Fruit fly (Drosophila melanogaster): ENCODE data around the gene CG34124.

Gene CG34124

DNA sequence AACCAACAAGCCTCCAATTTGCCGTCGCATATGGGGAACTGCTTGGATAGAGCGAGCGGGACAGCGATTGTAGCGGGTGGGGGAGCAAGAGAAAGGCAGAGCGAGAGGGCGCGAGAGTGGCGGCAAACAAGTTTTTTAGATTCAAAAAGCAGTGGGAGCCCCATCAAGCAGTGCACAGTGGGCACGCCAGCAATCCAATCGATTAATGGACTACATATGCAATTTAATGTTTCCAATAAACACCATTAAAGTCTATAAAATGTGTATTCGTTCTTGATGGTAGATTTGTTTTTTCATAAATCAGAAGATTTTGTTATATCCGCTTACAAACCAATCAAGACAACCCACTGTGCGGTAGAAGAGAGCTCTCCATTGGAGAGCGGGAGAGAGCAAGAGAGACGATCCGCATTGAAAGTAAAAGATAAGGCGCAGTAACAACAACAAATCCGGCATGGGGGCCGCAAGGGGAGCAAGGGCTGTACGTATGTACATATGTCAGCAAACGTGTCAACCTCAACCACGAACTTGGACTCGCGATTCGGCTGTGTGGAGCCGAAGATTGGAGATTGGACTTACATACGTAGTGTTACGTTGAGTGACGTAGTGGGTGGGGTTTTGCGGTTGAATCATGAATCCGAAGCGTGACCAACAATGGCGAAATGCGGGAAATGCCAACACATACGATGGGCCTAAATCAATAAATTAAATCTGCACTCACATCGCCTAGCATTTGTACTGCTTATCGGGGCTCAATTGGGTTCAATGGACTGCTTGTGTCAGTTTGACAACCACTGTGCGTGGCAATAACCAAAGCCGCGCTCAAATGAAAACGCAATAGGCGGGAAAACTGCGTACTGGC is 39.4 kb downstream of the CG34124 start (continued):
- TF ChIP-seq toy (GFP tag; IDR thresholded peaks at IDR 0.05) (peak; percentile 95), insv (GFP tag; optimal IDR thresholded peaks at IDR 0.05) (peak; percentile 9 to 70), CG18599 (GFP tag; optimal IDR thresholded peaks at IDR 0.05) (peak; percentile 99), CG18476 (GFP tag; optimal IDR thresholded peaks at IDR 0.05) (peak; percentile 100), CG4360 (GFP tag; IDR thresholded peaks at IDR 0.05) (peak; percentile 92), Rfx (GFP tag; IDR thresholded peaks at IDR 0.05) (peak; percentile 100), CG18619 (GFP tag; optimal IDR thresholded peaks at IDR 0.05) (peak; percentile 98), CG34224 (GFP tag; IDR thresholded peaks at IDR 0.05; ENCODE audit: partially characterized antibody) (no peak), HLH3B (GFP tag; IDR thresholded peaks at IDR 0.05) (peak; percentile 99), CG14050 (GFP tag; IDR thresholded peaks at IDR 0.05) (peak; percentile 99), CG3847 (GFP tag; IDR thresholded peaks at IDR 0.05) (peak; percentile 99), rib (GFP tag; IDR thresholded peaks at IDR 0.05) (peak; percentile 97), CG10543 (GFP tag; optimal IDR thresholded peaks at IDR 0.05) (peak; percentile 98), tap (tag; optimal IDR thresholded peaks at IDR 0.05) (peak; percentile 98), twi (tag; optimal IDR thresholded peaks at IDR 0.05) (peak; percentile 96), Dbx (GFP tag; IDR thresholded peaks at IDR 0.05) (peak; percentile 99), CG10654 (GFP tag; optimal IDR thresholded peaks at IDR 0.05) (peak; percentile 99), kay (GFP tag; optimal IDR thresholded peaks at IDR 0.05) (peak; percentile 97), Abd-B (GFP tag; optimal IDR thresholded peaks at IDR 0.05) (no peak), org-1 (GFP tag; optimal IDR thresholded peaks at IDR 0.05) (peak; percentile 98), Rx (GFP tag; IDR thresholded peaks at IDR 0.05) (peak; percentile 99), gsb (GFP tag; IDR thresholded peaks at IDR 0.05) (peak; percentile 98), CG7928 (GFP tag; optimal IDR thresholded peaks at IDR 0.05) (peak; percentile 82), zen2 (GFP tag; IDR thresholded peaks at IDR 0.05; ENCODE audit: partially characterized antibody) (peak; percentile 43; the same call in 1 of the 3 replicates), bab2 (GFP tag; optimal IDR thresholded peaks at IDR 0.05) (peak; percentile 99), CG9437 (GFP tag; optimal IDR thresholded peaks at IDR 0.05) (peak; percentile 97), Usf (GFP tag; optimal IDR thresholded peaks at IDR 0.05) (peak; percentile 98), CG16863 (GFP tag; optimal IDR thresholded peaks at IDR 0.05) (peak; percentile 99), CG10267 (tag; optimal IDR thresholded peaks at IDR 0.05) (peak; percentile 96), Hsf (GFP tag; optimal IDR thresholded peaks at IDR 0.05) (peak; percentile 99), lmd (GFP tag; IDR thresholded peaks at IDR 0.05) (peak; percentile 99), Drgx (GFP tag; IDR thresholded peaks at IDR 0.05) (peak; percentile 99), CG34376 (GFP tag; optimal IDR thresholded peaks at IDR 0.05) (peak; percentile 97), abd-A (tag; optimal IDR thresholded peaks at IDR 0.05) (peak; percentile 96), exex (tag; optimal IDR thresholded peaks at IDR 0.05) (peak; percentile 88), run (tag; optimal IDR thresholded peaks at IDR 0.05) (peak; percentile 96), ranshi (GFP tag; IDR thresholded peaks at IDR 0.05) (peak; percentile 99), BtbVII (GFP tag; optimal IDR thresholded peaks at IDR 0.05) (peak; percentile 98), row (GFP tag; IDR thresholded peaks at IDR 0.05) (peak; percentile 99), CG3407 (GFP tag; optimal IDR thresholded peaks at IDR 0.05) (peak; percentile 98), CG13296 (GFP tag; optimal IDR thresholded peaks at IDR 0.05) (peak; percentile 96), bcd (GFP tag; optimal IDR thresholded peaks at IDR 0.05) (peak; percentile 99), ro (GFP tag; IDR thresholded peaks at IDR 0.05) (peak; percentile 99), CG12071 (GFP tag; optimal IDR thresholded peaks at IDR 0.05) (peak; percentile 99), Hmx (GFP tag; optimal IDR thresholded peaks at IDR 0.05) (peak; percentile 96), CG7372 (GFP tag; IDR thresholded peaks at IDR 0.05) (peak; percentile 99), ttk (GFP tag; IDR thresholded peaks at IDR 0.05) (peak; percentile 99), ci (GFP tag; IDR thresholded peaks at IDR 0.05) (peak; percentile 100), amos (GFP tag; IDR thresholded peaks at IDR 0.05; ENCODE audit: partially characterized antibody) (no peak)

All from whole organism, embryonic.